Worm (Caenorhabditis elegans) whole organism, L2 larva: ENCODE data around the gene lin-37.

Experiments
- C34F6.9 ChIP-seq: fragments of 150-350 bp; optimal IDR thresholded peaks from 2 replicates; lab custom pipeline; 2014; ENCODE audit warnings: missing biosample characterization, missing genetic modification characterization
- Y55F3AM.14 ChIP-seq: fragments of 200-800 bp; sonication (Bioruptor generic); optimal IDR thresholded peaks from 2 replicates; lab custom pipeline; 2018; ENCODE audit warnings: mild to moderate bottlenecking, missing genetic modification characterization, missing compliant biosample characterization
- ZK546.5 ChIP-seq: sonication (generic microtip); optimal IDR thresholded peaks from 2 replicates; lab custom pipeline; 2017; ENCODE audit warnings: missing biosample characterization, missing genetic modification characterization
- alr-1 ChIP-seq: fragments of 150-350 bp; optimal IDR thresholded peaks from 2 replicates; lab custom pipeline; 2014; ENCODE audit warnings: missing biosample characterization, missing genetic modification characterization
- ama-1 ChIP-seq: fragments of 150-350 bp; optimal IDR thresholded peaks from 2 replicates; lab custom pipeline; 2018; ENCODE audit warnings: inconsistent platforms
- blmp-1 ChIP-seq: sonication (generic microtip); optimal IDR thresholded peaks from 2 replicates; lab custom pipeline; 2017; ENCODE audit warnings: missing genetic modification characterization, mild to moderate bottlenecking, missing compliant biosample characterization, antibody characterized with exemption, moderate library complexity; ENCODE audit not compliant: insufficient read depth
- ceh-16 ChIP-seq: fragments of 150-350 bp; optimal IDR thresholded peaks from 2 replicates; lab custom pipeline; 2014; ENCODE audit warnings: missing biosample characterization, missing genetic modification characterization
- ceh-82 ChIP-seq: fragments of 150-350 bp; optimal IDR thresholded peaks from 2 replicates; lab custom pipeline; 2014; ENCODE audit warnings: missing biosample characterization, missing genetic modification characterization
- crh-2 ChIP-seq: sonication (generic microtip); optimal IDR thresholded peaks from 2 replicates; lab custom pipeline; 2017; ENCODE audit warnings: missing biosample characterization, missing genetic modification characterization
- dmd-4 ChIP-seq: sonication (generic microtip); optimal IDR thresholded peaks from 2 replicates; lab custom pipeline; 2017; ENCODE audit warnings: missing biosample characterization, missing genetic modification characterization
- egl-27 ChIP-seq: sonication (generic microtip); optimal IDR thresholded peaks from 3 replicates; lab custom pipeline; 2017; ENCODE audit warnings: missing biosample characterization, missing genetic modification reagents, missing genetic modification characterization
- elt-1 ChIP-seq: fragments of 150-350 bp; optimal IDR thresholded peaks from 2 replicates; lab custom pipeline; 2014; ENCODE audit warnings: missing biosample characterization, missing genetic modification characterization
- fos-1 ChIP-seq: fragments of 150-350 bp; optimal IDR thresholded peaks from 2 replicates; lab custom pipeline; 2014; ENCODE audit warnings: missing biosample characterization, missing genetic modification characterization
- gmeb-1 ChIP-seq: fragments of 150-350 bp; optimal IDR thresholded peaks from 2 replicates; lab custom pipeline; 2014; ENCODE audit warnings: missing biosample characterization, missing genetic modification characterization
- lin-11 ChIP-seq: fragments of 150-350 bp; sonication (generic microtip); optimal IDR thresholded peaks from 2 replicates; lab custom pipeline; 2014; ENCODE audit warnings: missing biosample characterization, missing genetic modification characterization, inconsistent platforms, mixed read lengths
- lin-39 ChIP-seq: fragments of 150-350 bp; optimal IDR thresholded peaks from 2 replicates; lab custom pipeline; 2014; ENCODE audit warnings: missing biosample characterization, missing genetic modification reagents, missing genetic modification characterization
- lsy-2 ChIP-seq, 2 experiments: fragments of 150-350 bp in 1 of 2; sonication (generic microtip) in 1 of 2; optimal IDR thresholded peaks; 2 replicates each; lab custom pipeline; 2014 to 2017; ENCODE audit warnings: missing biosample characterization in 2 of 2, missing genetic modification characterization in 2 of 2
- mab-5 ChIP-seq: fragments of 150-350 bp; optimal IDR thresholded peaks from 2 replicates; lab custom pipeline; 2014; ENCODE audit warnings: missing biosample characterization, missing genetic modification characterization
- mbf-1 ChIP-seq: sonication (generic microtip); optimal IDR thresholded peaks from 2 replicates; lab custom pipeline; 2017; ENCODE audit warnings: missing biosample characterization, missing genetic modification characterization
- nhr-11 ChIP-seq: fragments of 150-350 bp; optimal IDR thresholded peaks from 2 replicates; lab custom pipeline; 2014; ENCODE audit warnings: missing biosample characterization, missing genetic modification characterization
- nhr-12 ChIP-seq: fragments of 150-350 bp; optimal IDR thresholded peaks from 2 replicates; lab custom pipeline; 2014; ENCODE audit warnings: missing biosample characterization, missing genetic modification characterization
- nhr-129 ChIP-seq: fragments of 150-350 bp; optimal IDR thresholded peaks from 2 replicates; lab custom pipeline; 2014; ENCODE audit warnings: missing biosample characterization, missing genetic modification characterization
- nhr-21 ChIP-seq: fragments of 150-350 bp; optimal IDR thresholded peaks from 2 replicates; lab custom pipeline; 2014; ENCODE audit warnings: missing biosample characterization, missing genetic modification characterization
- nhr-23 ChIP-seq: fragments of 150-350 bp; optimal IDR thresholded peaks from 2 replicates; lab custom pipeline; 2014; ENCODE audit warnings: missing biosample characterization, missing genetic modification reagents, missing genetic modification characterization
- nhr-237 ChIP-seq: fragments of 150-350 bp; optimal IDR thresholded peaks from 2 replicates; lab custom pipeline; 2014; ENCODE audit warnings: missing biosample characterization, missing genetic modification characterization
- nhr-25 ChIP-seq: fragments of 150-350 bp; sonication (generic microtip); optimal IDR thresholded peaks from 3 replicates; lab custom pipeline; 2014; ENCODE audit warnings: missing biosample characterization, missing genetic modification characterization
- nhr-6 ChIP-seq: fragments of 150-350 bp; optimal IDR thresholded peaks from 2 replicates; lab custom pipeline; 2014; ENCODE audit warnings: missing biosample characterization, missing genetic modification characterization
- peb-1 ChIP-seq: fragments of 150-350 bp; optimal IDR thresholded peaks from 2 replicates; lab custom pipeline; 2014; ENCODE audit warnings: missing biosample characterization, missing genetic modification characterization
- skn-1 ChIP-seq: sonication (generic microtip); optimal IDR thresholded peaks from 2 replicates; lab custom pipeline; 2017; ENCODE audit warnings: missing biosample characterization, missing genetic modification characterization
- sma-3 ChIP-seq: sonication (generic microtip); optimal IDR thresholded peaks from 2 replicates; lab custom pipeline; 2016; ENCODE audit warnings: missing genetic modification reagents, missing genetic modification characterization, missing compliant biosample characterization
- sma-9 ChIP-seq, 2 experiments: fragments of 150-350 bp in 1 of 2; sonication (generic microtip) in 1 of 2; optimal IDR thresholded peaks; 2 replicates each; lab custom pipeline; 2014 to 2016; ENCODE audit warnings: missing genetic modification characterization in 2 of 2, mild to moderate bottlenecking in 1 of 2, missing biosample characterization in 1 of 2, missing compliant biosample characterization in 1 of 2, missing genetic modification reagents in 1 of 2, moderate library complexity in 1 of 2
- snpc-4 ChIP-seq: fragments of 150-350 bp; optimal IDR thresholded peaks from 2 replicates; lab custom pipeline; 2014; ENCODE audit warnings: missing biosample characterization, missing genetic modification characterization
- unc-55 ChIP-seq: fragments of 150-350 bp; sonication (generic microtip); optimal IDR thresholded peaks from 3 replicates; lab custom pipeline; 2014; ENCODE audit warnings: missing biosample characterization, missing genetic modification reagents, missing genetic modification characterization
- zag-1 ChIP-seq: fragments of 150-350 bp; optimal IDR thresholded peaks from 2 replicates; lab custom pipeline; 2014; ENCODE audit warnings: missing biosample characterization, missing genetic modification characterization
- ztf-1 ChIP-seq: fragments of 200-800 bp; sonication (Bioruptor generic); conservative IDR thresholded peaks from 2 replicates; pipeline ENCODE4 v1.3.6; 2022; ENCODE audit warnings: missing genetic modification characterization, missing compliant biosample characterization
- ztf-4 ChIP-seq: fragments of 150-350 bp; optimal IDR thresholded peaks from 2 replicates; lab custom pipeline; 2014; ENCODE audit warnings: missing biosample characterization, missing genetic modification characterization

lin-37 gene

ce11 chrIII:7101814-7102477 is 29.6 kb upstream of the lin-37 start:
- TF ChIP-seq nhr-25: no peak
- TF ChIP-seq elt-1 (tag; lab: Kevin White, UChicago): no peak
- no peak for TF ChIP-seq ceh-82 (tag; lab: Kevin White, UChicago)
- no peak for TF ChIP-seq lin-39 (tag; lab: Kevin White, UChicago)
- no peak for TF ChIP-seq lsy-2 (tag; optimal IDR thresholded peaks at IDR 0.05; lab: Kevin White, UChicago)
- TF ChIP-seq nhr-21 (tag; lab: Kevin White, UChicago): no peak
- TF ChIP-seq blmp-1 (tag; lab: Kevin White, UChicago): no peak
- no peak for TF ChIP-seq sma-3 (GFP tag; lab: Kevin White, UChicago)

- TF ChIP-seq ztf-4 (tag; lab: Kevin White, UChicago): no peak
- TF ChIP-seq mbf-1 (tag; lab: Kevin White, UChicago): no peak
- TF ChIP-seq nhr-237: no peak
- TF ChIP-seq unc-55: no peak
- TF ChIP-seq Y55F3AM.14 (GFP tag; lab: Kevin White, UChicago): no peak
- TF ChIP-seq ZK546.5: no peak
- TF ChIP-seq ztf-1: no peak
- no peak for TF ChIP-seq lin-11 (tag; lab: Kevin White, UChicago)
- no peak for TF ChIP-seq nhr-6 (tag; lab: Kevin White, UChicago)
- TF ChIP-seq blmp-1 (tag; lab: Kevin White, UChicago): no peak
- no peak for TF ChIP-seq ceh-16 (tag; lab: Kevin White, UChicago)
- TF ChIP-seq skn-1 (tag; lab: Kevin White, UChicago): no peak
- TF ChIP-seq nhr-129 (tag; lab: Kevin White, UChicago): no peak
Observed at ce11 chrIII:7100001-7100400, 27.6 kb upstream of the lin-37 start, which contains the start of gene ZK418.11. Gene ZK418.11 (plus strand): TSS chrIII:7100289.

ce11 chrIII:7096481-7096880 is 24.1 kb upstream of the lin-37 start:
- no peak for TF ChIP-seq zag-1
- TF ChIP-seq gmeb-1: no peak
- no peak for TF ChIP-seq nhr-12 (tag; lab: Kevin White, UChicago)
- no peak for TF ChIP-seq snpc-4
- TF ChIP-seq ama-1: no peak
- TF ChIP-seq unc-55: no peak
- TF ChIP-seq peb-1 (tag; lab: Kevin White, UChicago): no peak
- TF ChIP-seq lin-11 (tag; lab: Kevin White, UChicago): no peak
- TF ChIP-seq alr-1 (tag; lab: Kevin White, UChicago): no peak
- no peak for TF ChIP-seq nhr-11 (tag; lab: Kevin White, UChicago)

ce11 chrIII:7095156-7095555 is 22.8 kb upstream of the lin-37 start, which contains the start of gene nhr-9:
Gene nhr-9 (plus strand): TSS chrIII:7095462.
- TF ChIP-seq lin-11 (tag; lab: Kevin White, UChicago): no peak
- TF ChIP-seq sma-9 (GFP tag; optimal IDR thresholded peaks at IDR 0.05; lab: Kevin White, UChicago): peak; percentile 20
- TF ChIP-seq sma-9 (tag; optimal IDR thresholded peaks at IDR 0.05; lab: Kevin White, UChicago): no peak
- peak in 1 of 2 experiments; percentile 4 for TF ChIP-seq lsy-2 (tag; optimal IDR thresholded peaks at IDR 0.05; lab: Kevin White, UChicago)
- TF ChIP-seq, all 48 proteins: peak for 2

- TF ChIP-seq ama-1: no peak
- no peak for TF ChIP-seq nhr-11 (tag; lab: Kevin White, UChicago)
- no peak for TF ChIP-seq dmd-4 (tag; lab: Kevin White, UChicago)
- no peak for TF ChIP-seq mbf-1 (tag; lab: Kevin White, UChicago)
- no peak for TF ChIP-seq ceh-16 (tag; lab: Kevin White, UChicago)
- no peak for TF ChIP-seq ztf-4 (tag; lab: Kevin White, UChicago)
- no peak for TF ChIP-seq C34F6.9 (tag; lab: Kevin White, UChicago)
- no peak for TF ChIP-seq nhr-25
- TF ChIP-seq egl-27 (tag; lab: Kevin White, UChicago): no peak
- no peak for TF ChIP-seq lin-11 (tag; lab: Kevin White, UChicago)
- TF ChIP-seq mab-5 (tag; lab: Kevin White, UChicago): no peak
- no peak for TF ChIP-seq nhr-23 (tag; lab: Kevin White, UChicago)
- no peak for TF ChIP-seq nhr-6 (tag; lab: Kevin White, UChicago)
- TF ChIP-seq fos-1 (tag; lab: Kevin White, UChicago): no peak
- no peak for TF ChIP-seq nhr-12 (tag; lab: Kevin White, UChicago)
- TF ChIP-seq nhr-129 (tag; lab: Kevin White, UChicago): no peak
- no peak for TF ChIP-seq crh-2 (tag; lab: Kevin White, UChicago)
Observed at ce11 chrIII:7091042-7091441, 18.7 kb upstream of the lin-37 start, which contains the start of gene ZK418.2. Gene ZK418.2 (plus strand): TSS chrIII:7091342.
